Worm (Caenorhabditis elegans) whole organism, L4 larva: ENCODE measurements around the gene F37A4.1.

Experiments
- F10B5.3 ChIP-seq: sonication (generic microtip); optimal IDR thresholded peaks from 2 replicates; lab custom pipeline; 2016; ENCODE audit warnings: mild to moderate bottlenecking, missing genetic modification characterization, missing compliant biosample characterization
- F37D6.2 ChIP-seq: sonication (generic microtip); optimal IDR thresholded peaks from 2 replicates; lab custom pipeline; 2016; ENCODE audit warnings: mild to moderate bottlenecking, missing genetic modification characterization, missing compliant biosample characterization
- T20F7.1 ChIP-seq: fragments of 200-800 bp; sonication (Bioruptor generic); optimal IDR thresholded peaks from 2 replicates; lab custom pipeline; 2018; ENCODE audit warnings: mild to moderate bottlenecking, missing genetic modification characterization, missing compliant biosample characterization
- aha-1 ChIP-seq: fragments of 150-350 bp; peaks from one replicate; lab custom pipeline; 2014; ENCODE audit warnings: missing biosample characterization, missing genetic modification characterization
- ama-1 ChIP-seq: fragments of 150-350 bp; optimal IDR thresholded peaks from 2 replicates; lab custom pipeline; 2014; ENCODE audit warnings: inconsistent platforms, mixed read lengths
- arid-1 ChIP-seq: fragments of 200-800 bp; sonication (Bioruptor generic); conservative IDR thresholded peaks from 2 replicates; pipeline ENCODE4 v1.3.6; 2022; ENCODE audit warnings: missing genetic modification reagents, missing genetic modification characterization, missing compliant biosample characterization
- ces-1 ChIP-seq: fragments of 150-350 bp; sonication (generic microtip); optimal IDR thresholded peaks from 4 replicates; lab custom pipeline; 2014; ENCODE audit warnings: missing biosample characterization, missing genetic modification reagents, missing genetic modification characterization
- ctbp-1 ChIP-seq: fragments of 200-800 bp; sonication (Bioruptor generic); IDR thresholded peaks from 2 replicates; pipeline ENCODE4 v1.3.6; 2022; ENCODE audit warnings: missing genetic modification reagents, missing genetic modification characterization, missing compliant biosample characterization
- daf-16 ChIP-seq, 3 experiments: sonication (generic microtip); optimal IDR thresholded peaks; 2 replicates each; lab custom pipeline; 2016 to 2017; ENCODE audit warnings: missing genetic modification characterization in 3 of 3, missing genetic modification reagents in 3 of 3, mild to moderate bottlenecking in 2 of 3, missing compliant biosample characterization in 2 of 3, missing biosample characterization in 1 of 3, moderate library complexity in 1 of 3
- dmd-6 ChIP-seq: fragments of 200-800 bp; sonication (Bioruptor generic); IDR thresholded peaks from 2 replicates; pipeline ENCODE4 v1.3.6; 2022; ENCODE audit warnings: missing genetic modification reagents, missing genetic modification characterization, missing compliant biosample characterization
- fkh-10 ChIP-seq: fragments of 150-350 bp; optimal IDR thresholded peaks from 2 replicates; lab custom pipeline; 2014; ENCODE audit warnings: missing biosample characterization, missing genetic modification reagents, missing genetic modification characterization
- hlh-30 ChIP-seq: sonication (generic microtip); optimal IDR thresholded peaks from 2 replicates; lab custom pipeline; 2017; ENCODE audit warnings: antibody characterized with exemption, mild to moderate bottlenecking, missing genetic modification characterization, missing compliant biosample characterization; ENCODE audit not compliant: insufficient read depth
- hmg-1.1 ChIP-seq: fragments of 200-800 bp; sonication (Bioruptor generic); IDR thresholded peaks from 2 replicates; pipeline ENCODE4 v1.3.6; 2022; ENCODE audit warnings: missing genetic modification reagents, missing genetic modification characterization, missing compliant biosample characterization
- lin-1 ChIP-seq: fragments of 200-800 bp; sonication (Bioruptor generic); IDR thresholded peaks from 2 replicates; pipeline ENCODE4 v1.3.6; 2022; ENCODE audit warnings: missing genetic modification reagents, missing genetic modification characterization, missing compliant biosample characterization
- lsy-2 ChIP-seq, 2 experiments: fragments of 150-350 bp in 1 of 2; sonication (generic microtip) in 1 of 2; optimal IDR thresholded peaks; 2 replicates each; lab custom pipeline; 2014 to 2017; ENCODE audit warnings: missing biosample characterization in 2 of 2, missing genetic modification characterization in 2 of 2
- mdl-1 ChIP-seq, 2 experiments: fragments of 150-350 bp in 1 of 2; sonication (generic microtip) in 1 of 2; optimal IDR thresholded peaks; 2 replicates each; lab custom pipeline; 2014 to 2017; ENCODE audit warnings: missing biosample characterization in 2 of 2, missing genetic modification characterization in 2 of 2
- mep-1 ChIP-seq: fragments of 150-350 bp; sonication (generic microtip); optimal IDR thresholded peaks from 3 replicates; lab custom pipeline; 2014; ENCODE audit warnings: missing biosample characterization, missing genetic modification characterization
- mes-2 ChIP-seq: sonication (generic microtip); optimal IDR thresholded peaks from 2 replicates; lab custom pipeline; 2016; ENCODE audit warnings: missing genotype, mild to moderate bottlenecking, missing genetic modification characterization, missing compliant biosample characterization; ENCODE audit not compliant: poor library complexity, severe bottlenecking
- nhr-11 ChIP-seq: fragments of 150-350 bp; optimal IDR thresholded peaks from 2 replicates; lab custom pipeline; 2014; ENCODE audit warnings: missing biosample characterization, missing genetic modification characterization
- nhr-28 ChIP-seq: fragments of 150-350 bp; optimal IDR thresholded peaks from 2 replicates; lab custom pipeline; 2014; ENCODE audit warnings: missing biosample characterization, missing genetic modification characterization
- nhr-42 ChIP-seq: fragments of 200-800 bp; sonication (Bioruptor generic); IDR thresholded peaks from 2 replicates; pipeline ENCODE4 v1.3.6; 2022; ENCODE audit warnings: missing genetic modification characterization, missing compliant biosample characterization
- nhr-48 ChIP-seq: sonication (generic microtip); optimal IDR thresholded peaks from 2 replicates; lab custom pipeline; 2016; ENCODE audit warnings: mild to moderate bottlenecking, missing genetic modification characterization, missing compliant biosample characterization
- nhr-6 ChIP-seq: fragments of 150-350 bp; optimal IDR thresholded peaks from 2 replicates; lab custom pipeline; 2014; ENCODE audit warnings: missing biosample characterization, missing genetic modification characterization
- nhr-77 ChIP-seq: fragments of 150-350 bp; optimal IDR thresholded peaks from 2 replicates; lab custom pipeline; 2014; ENCODE audit warnings: missing biosample characterization, missing genetic modification characterization
- php-3 ChIP-seq: fragments of 200-800 bp; sonication (Bioruptor generic); IDR thresholded peaks from 2 replicates; pipeline ENCODE4 v1.3.6; 2022; ENCODE audit warnings: missing genetic modification reagents, missing genetic modification characterization, missing compliant biosample characterization
- pqm-1 ChIP-seq: sonication (generic microtip); optimal IDR thresholded peaks from 2 replicates; lab custom pipeline; 2017; ENCODE audit warnings: missing biosample characterization, missing genetic modification characterization
- rbr-2 ChIP-seq: sonication (generic microtip); optimal IDR thresholded peaks from 2 replicates; lab custom pipeline; 2016; ENCODE audit warnings: missing genotype, missing genetic modification characterization, missing compliant biosample characterization
- set-16 ChIP-seq: fragments of 200-800 bp; sonication (Bioruptor generic); IDR thresholded peaks from 2 replicates; pipeline ENCODE4 v1.3.6; 2022; ENCODE audit warnings: missing genetic modification reagents, missing genetic modification characterization, missing compliant biosample characterization
- snpc-4 ChIP-seq: fragments of 150-350 bp; optimal IDR thresholded peaks from 2 replicates; lab custom pipeline; 2014; ENCODE audit warnings: missing biosample characterization, missing genetic modification characterization
- spr-3 ChIP-seq: fragments of 200-800 bp; sonication (Bioruptor generic); optimal IDR thresholded peaks from 2 replicates; lab custom pipeline; 2018; ENCODE audit warnings: mild to moderate bottlenecking, missing genetic modification characterization, missing compliant biosample characterization
- unc-62 ChIP-seq, 3 experiments: fragments of 150-350 bp in 1 of 3; sonication (generic microtip); optimal IDR thresholded peaks in 2 of 3; peaks in 1 of 3; 1 replicate in 1 of 3; 2 replicates in 2 of 3; lab custom pipeline; 2014 to 2017; ENCODE audit warnings: missing biosample characterization in 3 of 3, missing genetic modification characterization in 3 of 3, missing genetic modification reagents in 3 of 3, missing genotype in 1 of 3
- zag-1 ChIP-seq: fragments of 150-350 bp; optimal IDR thresholded peaks from 2 replicates; lab custom pipeline; 2014; ENCODE audit warnings: missing biosample characterization, missing genetic modification characterization
- zip-2 ChIP-seq: fragments of 150-350 bp; optimal IDR thresholded peaks from 2 replicates; lab custom pipeline; 2014; ENCODE audit warnings: missing biosample characterization, missing genetic modification characterization

Gene F37A4.1

DNA sequence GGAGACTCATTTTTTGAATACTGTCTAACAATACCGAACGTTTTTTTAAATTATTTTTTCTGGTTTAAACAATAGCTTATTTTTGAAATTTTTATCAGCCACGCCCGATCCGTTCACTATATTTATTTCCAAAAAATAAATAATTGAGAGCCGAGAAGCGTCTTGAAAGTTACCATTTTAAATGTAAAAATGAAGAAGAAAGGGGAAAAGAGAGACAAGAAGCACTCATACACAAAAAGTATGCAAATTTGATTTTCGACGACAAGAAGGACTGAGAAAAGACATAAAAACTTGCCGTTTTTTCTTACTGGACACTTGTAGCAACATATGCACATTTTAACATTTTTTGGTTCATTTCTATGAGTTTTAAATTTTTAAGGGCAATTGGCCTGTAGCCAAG lies 41.4 kb upstream of the F37A4.1 start:
- TF ChIP-seq F37D6.2 (no peak), ctbp-1 (GFP tag; lab: Robert Waterston, UW) (no peak), snpc-4 (tag; lab: Kevin White, UChicago) (no peak), nhr-48 (no peak), arid-1 (GFP tag; lab: Robert Waterston, UW) (no peak), fkh-10 (GFP tag; lab: Kevin White, UChicago) (peak; percentile 79), ces-1 (peak; percentile 32), spr-3 (GFP tag; lab: Kevin White, UChicago) (no peak), zip-2 (tag; lab: Kevin White, UChicago) (no peak), lsy-2 (tag; optimal IDR thresholded peaks at IDR 0.05; lab: Kevin White, UChicago) (no peak), mes-2 (tag; lab: Kevin White, UChicago) (no peak), unc-62 (GFP tag; optimal IDR thresholded peaks at IDR 0.05 in 1 of 2; lab: Kevin White, UChicago) (peak in 1 of 2 experiments; percentile 11), unc-62 (tag; optimal IDR thresholded peaks at IDR 0.05; lab: Kevin White, UChicago) (no peak)

ce11 chrIII:6690490-6690889 lies 32.7 kb upstream of the F37A4.1 start:
- TF ChIP-seq snpc-4 (tag; lab: Kevin White, UChicago): no peak
- no peak for TF ChIP-seq F10B5.3 (tag; lab: Kevin White, UChicago)
- 0 out of 2 replicates have a peak, but pooled peaks have one; percentile 18 for TF ChIP-seq ctbp-1 (GFP tag; lab: Robert Waterston, UW)
- no peak for TF ChIP-seq ama-1 (lab: Kevin White, UChicago)

- TF ChIP-seq nhr-28 (tag; lab: Kevin White, UChicago) (peak; percentile 90), pqm-1 (tag; lab: Kevin White, UChicago) (peak; percentile 99), php-3 (GFP tag; lab: Robert Waterston, UW) (peak; percentile 73), F10B5.3 (tag; lab: Kevin White, UChicago) (no peak), daf-16 (GFP tag; optimal IDR thresholded peaks at IDR 0.05; lab: Kevin White, UChicago) (no peak), daf-16 (tag; optimal IDR thresholded peaks at IDR 0.05; lab: Kevin White, UChicago) (peak; percentile 79), nhr-77 (tag; lab: Kevin White, UChicago) (peak; percentile 71), lin-1 (0 out of 2 replicates have a peak, but pooled peaks have one; percentile 30), zag-1 (tag; lab: Kevin White, UChicago) (no peak), T20F7.1 (GFP tag; lab: Kevin White, UChicago) (no peak), hmg-1.1 (no peak), dmd-6 (GFP tag; lab: Robert Waterston, UW) (peak; percentile 66), unc-62 (GFP tag; optimal IDR thresholded peaks at IDR 0.05 in 1 of 2; lab: Kevin White, UChicago) (no peak), unc-62 (tag; optimal IDR thresholded peaks at IDR 0.05; lab: Kevin White, UChicago) (no peak)
- TF ChIP-seq, all 104 proteins: peak for 7
Measured at ce11 chrIII:6693285-6693684, 29.9 kb upstream of the F37A4.1 start.

ce11 chrIII:6695189-6695588 lies 28.0 kb upstream of the F37A4.1 start:
- TF ChIP-seq fkh-10 (GFP tag; lab: Kevin White, UChicago): peak; percentile 59
- TF ChIP-seq mep-1: peak; percentile 63
- TF ChIP-seq F37D6.2: peak; percentile 25
- TF ChIP-seq daf-16 (GFP tag; optimal IDR thresholded peaks at IDR 0.05; lab: Kevin White, UChicago): no peak
- TF ChIP-seq daf-16 (tag; optimal IDR thresholded peaks at IDR 0.05; lab: Kevin White, UChicago): no peak
- TF ChIP-seq hlh-30 (tag; lab: Kevin White, UChicago): peak; percentile 54
- peak; percentile 21 for TF ChIP-seq ces-1
- TF ChIP-seq nhr-11: peak; percentile 33
- TF ChIP-seq lsy-2 (tag; optimal IDR thresholded peaks at IDR 0.05; lab: Kevin White, UChicago): peak; percentile 61 to 62
- TF ChIP-seq aha-1: peak; percentile 80
- TF ChIP-seq dmd-6 (GFP tag; lab: Robert Waterston, UW): no peak
- no peak for TF ChIP-seq snpc-4 (tag; lab: Kevin White, UChicago)
- TF ChIP-seq ctbp-1 (GFP tag; lab: Robert Waterston, UW): 0 out of 2 replicates have a peak, but pooled peaks have one; percentile 48
- TF ChIP-seq rbr-2: peak; percentile 65
- no peak for TF ChIP-seq nhr-42 (GFP tag; lab: Robert Waterston, UW)
- TF ChIP-seq unc-62 (GFP tag; optimal IDR thresholded peaks at IDR 0.05 in 1 of 2; lab: Kevin White, UChicago): peak in 1 of 2 experiments; percentile 3
- no peak for TF ChIP-seq unc-62 (tag; optimal IDR thresholded peaks at IDR 0.05; lab: Kevin White, UChicago)
- peak in 1 of 2 experiments; percentile 69 for TF ChIP-seq mdl-1 (tag; optimal IDR thresholded peaks at IDR 0.05; lab: Kevin White, UChicago)
- peak; percentile 66 for TF ChIP-seq hmg-1.1
- no peak; the same call in 1 of the 2 replicates for TF ChIP-seq set-16 (GFP tag; lab: Robert Waterston, UW)
- no peak for TF ChIP-seq nhr-6 (tag; lab: Kevin White, UChicago)
- TF ChIP-seq, all 104 proteins: peak for 13
